Worm (Caenorhabditis elegans) whole organism, young adult: ENCODE data around the gene ZK418.2.

Experiments
- B0336.3 ChIP-seq: fragments of 200-800 bp; sonication (Bioruptor generic); IDR thresholded peaks from 2 replicates; pipeline ENCODE4 v1.3.6; 2022; ENCODE audit warnings: missing genetic modification characterization, missing compliant biosample characterization
- F22D6.2 ChIP-seq: sonication (generic microtip); optimal IDR thresholded peaks from 2 replicates; lab custom pipeline; 2016; ENCODE audit warnings: mild to moderate bottlenecking, missing genetic modification characterization, missing compliant biosample characterization
- F37B4.10 ChIP-seq: fragments of 200-800 bp; sonication (Bioruptor generic); IDR thresholded peaks from 2 replicates; pipeline ENCODE4 v1.3.6; 2022; ENCODE audit warnings: missing genetic modification characterization, missing compliant biosample characterization
- Y79H2A.3 ChIP-seq: fragments of 200-800 bp; sonication (Bioruptor generic); conservative IDR thresholded peaks from 2 replicates; pipeline ENCODE4 v1.3.6; 2022; ENCODE audit warnings: missing genetic modification reagents, missing genetic modification characterization, missing compliant biosample characterization
- ZK185.1 ChIP-seq: sonication (generic microtip); optimal IDR thresholded peaks from 2 replicates; lab custom pipeline; 2016; ENCODE audit warnings: mild to moderate bottlenecking, missing genetic modification characterization, missing compliant biosample characterization; ENCODE audit not compliant: poor library complexity, severe bottlenecking
- aptf-3 ChIP-seq: fragments of 200-800 bp; sonication (Bioruptor generic); IDR thresholded peaks from 2 replicates; pipeline ENCODE4 v1.3.6; 2022; ENCODE audit warnings: missing genetic modification characterization, missing compliant biosample characterization
- attf-5 ChIP-seq: fragments of 200-800 bp; sonication (Bioruptor generic); optimal IDR thresholded peaks from 2 replicates; lab custom pipeline; 2018; ENCODE audit warnings: mild to moderate bottlenecking, missing genetic modification characterization, missing compliant biosample characterization
- cebp-2 ChIP-seq: fragments of 200-800 bp; sonication (Bioruptor generic); IDR thresholded peaks from 2 replicates; pipeline ENCODE4 v1.3.6; 2022; ENCODE audit warnings: missing genetic modification characterization, missing compliant biosample characterization
- ceh-40 ChIP-seq: fragments of 200-800 bp; sonication (Bioruptor generic); IDR thresholded peaks from 2 replicates; pipeline ENCODE4 v1.3.6; 2022; ENCODE audit warnings: missing genetic modification characterization, missing compliant biosample characterization
- ceh-91 ChIP-seq: fragments of 200-800 bp; sonication (Bioruptor generic); IDR thresholded peaks from 2 replicates; pipeline ENCODE4 v1.3.6; 2022; ENCODE audit warnings: missing genetic modification reagents, missing genetic modification characterization, missing compliant biosample characterization
- dpl-1 ChIP-seq: fragments of 150-350 bp; optimal IDR thresholded peaks from 2 replicates; lab custom pipeline; 2014; ENCODE audit warnings: missing biosample characterization, missing genetic modification reagents, missing genetic modification characterization
- efl-1 ChIP-seq: fragments of 150-350 bp; optimal IDR thresholded peaks from 2 replicates; lab custom pipeline; 2014; ENCODE audit warnings: missing biosample characterization, missing genetic modification reagents, missing genetic modification characterization
- egl-18 ChIP-seq: fragments of 200-800 bp; sonication (Bioruptor generic); IDR thresholded peaks from 2 replicates; pipeline ENCODE4 v1.3.6; 2022; ENCODE audit warnings: missing genetic modification reagents, missing genetic modification characterization, missing compliant biosample characterization
- egrh-3 ChIP-seq: fragments of 200-800 bp; sonication (Bioruptor generic); IDR thresholded peaks from 2 replicates; pipeline ENCODE4 v1.3.6; 2022; ENCODE audit warnings: missing genetic modification reagents, missing genetic modification characterization, missing compliant biosample characterization
- hsf-1 ChIP-seq: fragments of 200-800 bp; sonication (Bioruptor generic); IDR thresholded peaks from 2 replicates; pipeline ENCODE4 v1.3.6; 2022; ENCODE audit warnings: missing genetic modification reagents, missing genetic modification characterization, missing compliant biosample characterization
- lag-1 ChIP-seq: fragments of 200-800 bp; sonication (Bioruptor generic); IDR thresholded peaks from 2 replicates; pipeline ENCODE4 v1.3.6; 2022; ENCODE audit warnings: missing genetic modification reagents, missing genetic modification characterization, missing compliant biosample characterization
- lin-35 ChIP-seq, 3 experiments: fragments of 150-350 bp in 2 of 3; sonication (generic microtip) in 1 of 3; optimal IDR thresholded peaks; 2 replicates each; lab custom pipeline; 2014 to 2018; ENCODE audit warnings: missing biosample characterization in 3 of 3, missing genetic modification characterization in 3 of 3, missing genetic modification reagents in 3 of 3
- lin-54 ChIP-seq: fragments of 200-800 bp; sonication (Bioruptor generic); optimal IDR thresholded peaks from 2 replicates; lab custom pipeline; 2018; ENCODE audit warnings: mild to moderate bottlenecking, missing genetic modification characterization, missing compliant biosample characterization
- madf-8 ChIP-seq: fragments of 200-800 bp; sonication (Bioruptor generic); conservative IDR thresholded peaks from 2 replicates; pipeline ENCODE4 v1.3.6; 2022; ENCODE audit warnings: missing genetic modification reagents, missing genetic modification characterization, missing compliant biosample characterization
- mcd-1 ChIP-seq: fragments of 200-800 bp; sonication (Bioruptor generic); IDR thresholded peaks from 2 replicates; pipeline ENCODE4 v1.3.6; 2022; ENCODE audit warnings: missing genetic modification reagents, missing genetic modification characterization, missing compliant biosample characterization
- nfya-2 ChIP-seq: fragments of 200-800 bp; sonication (Bioruptor generic); IDR thresholded peaks from 2 replicates; pipeline ENCODE4 v1.3.6; 2022; ENCODE audit warnings: missing genetic modification reagents, missing genetic modification characterization, missing compliant biosample characterization
- nhr-179 ChIP-seq: sonication (generic microtip); optimal IDR thresholded peaks from 2 replicates; lab custom pipeline; 2016; ENCODE audit warnings: mild to moderate bottlenecking, missing genetic modification characterization, missing compliant biosample characterization
- nhr-80 ChIP-seq: sonication (generic microtip); optimal IDR thresholded peaks from 2 replicates; lab custom pipeline; 2016; ENCODE audit warnings: missing genetic modification characterization, missing compliant biosample characterization
- snpc-4 ChIP-seq, 5 experiments: fragments of 150-350 bp in 1 of 5; sonication (generic microtip) in 4 of 5; optimal IDR thresholded peaks; 2 replicates each; lab custom pipeline; 2014 to 2018; ENCODE audit warnings: missing genetic modification characterization in 5 of 5, missing biosample characterization in 3 of 5, antibody characterized with exemption in 2 of 5, mild to moderate bottlenecking in 2 of 5, missing compliant biosample characterization in 2 of 5, missing genotype in 2 of 5, moderate library complexity in 2 of 5, missing genetic modification reagents in 1 of 5
- somi-1 ChIP-seq: fragments of 200-800 bp; sonication (Bioruptor generic); optimal IDR thresholded peaks from 2 replicates; lab custom pipeline; 2018; ENCODE audit warnings: mild to moderate bottlenecking, missing genetic modification characterization, missing compliant biosample characterization
- unc-62 ChIP-seq: fragments of 150-350 bp; optimal IDR thresholded peaks from 2 replicates; lab custom pipeline; 2014; ENCODE audit warnings: missing biosample characterization, missing genetic modification reagents, missing genetic modification characterization
- ztf-18 ChIP-seq: sonication (generic microtip); optimal IDR thresholded peaks from 2 replicates; lab custom pipeline; 2016; ENCODE audit warnings: missing genotype, mild to moderate bottlenecking, missing genetic modification characterization, missing compliant biosample characterization
- ztf-26 ChIP-seq: sonication (generic microtip); optimal IDR thresholded peaks from 2 replicates; lab custom pipeline; 2017; ENCODE audit warnings: missing genetic modification characterization, missing compliant biosample characterization
- ztf-6 ChIP-seq: fragments of 200-800 bp; sonication (Bioruptor generic); IDR thresholded peaks from 2 replicates; pipeline ENCODE4 v1.3.6; 2022; ENCODE audit warnings: missing genetic modification reagents, missing genetic modification characterization, missing compliant biosample characterization

The ZK418.2 gene

DNA sequence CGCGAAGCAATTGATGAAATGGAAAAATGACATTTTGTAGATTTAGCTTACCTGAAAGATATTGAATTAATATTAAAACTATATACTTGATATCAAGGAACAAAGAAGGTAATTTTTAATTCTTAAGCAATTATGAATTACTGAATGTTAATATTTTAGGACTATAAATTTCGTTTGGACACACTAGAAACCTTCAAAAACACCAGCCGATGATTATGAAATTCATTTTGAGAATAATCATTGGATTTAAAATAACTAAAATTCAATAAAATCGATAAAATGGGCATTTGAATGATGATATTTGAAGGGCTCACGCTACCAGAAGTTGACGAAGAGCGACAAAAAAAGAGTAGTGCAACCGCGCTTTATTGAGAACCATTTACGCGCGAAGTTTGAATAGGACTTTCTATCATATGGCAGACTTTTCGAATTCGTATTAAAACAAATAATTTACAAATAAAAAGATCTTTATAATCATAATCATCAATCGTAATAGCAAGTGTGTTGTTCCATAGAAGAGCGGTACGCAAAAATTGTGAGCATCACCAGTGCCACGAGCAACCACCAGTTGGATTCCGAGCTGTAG lies 17.2 kb upstream of the ZK418.2 start, which contains the start of gene ZK418.5:
TSS of gene ZK418.5 (minus strand) at position 51 of the 586 bp plus-strand sequence.
- TF ChIP-seq B0336.3 (no peak), mcd-1 (GFP tag; lab: Robert Waterston, UW) (peak; percentile 91), lin-54 (GFP tag; lab: Kevin White, UChicago) (peak; percentile 88), madf-8 (GFP tag; lab: Robert Waterston, UW) (no peak), dpl-1 (GFP tag; lab: Kevin White, UChicago) (peak; percentile 70), attf-5 (GFP tag; lab: Kevin White, UChicago) (peak; percentile 15), efl-1 (peak; percentile 77), lin-35 (GFP tag; optimal IDR thresholded peaks at IDR 0.05; lab: Kevin White, UChicago) (peak; percentile 8 to 86 (median 49))

DNA sequence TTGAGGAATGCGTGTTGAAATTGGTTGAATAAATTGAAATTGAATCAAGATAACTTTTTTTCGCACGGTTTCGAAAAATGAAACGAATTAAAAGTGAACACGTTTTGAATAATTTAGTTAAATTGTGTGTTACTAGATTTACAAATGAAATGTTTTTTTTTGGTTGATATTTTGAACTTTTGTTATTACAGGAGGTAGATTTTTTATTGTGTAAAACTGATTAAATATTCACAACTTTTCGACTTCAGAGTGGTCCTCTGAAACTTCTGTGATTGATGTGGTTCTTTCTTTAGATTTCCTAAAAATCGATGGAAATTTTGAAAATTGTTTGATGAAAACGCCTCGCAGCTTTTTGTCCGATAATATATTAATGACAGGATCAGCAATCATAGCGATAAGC lies 14.8 kb upstream of the ZK418.2 start, which contains the start of gene ZK418.13:
TSS of gene ZK418.13 (minus strand) at position 101 of the 400 bp plus-strand sequence.
- no peak for TF ChIP-seq ceh-40
- TF ChIP-seq Y79H2A.3, result no peak
- TF ChIP-seq lin-54 (GFP tag; lab: Kevin White, UChicago), result no peak
- no peak for TF ChIP-seq hsf-1 (GFP tag; lab: Robert Waterston, UW)
- TF ChIP-seq, all 124 proteins: peak for 0

DNA sequence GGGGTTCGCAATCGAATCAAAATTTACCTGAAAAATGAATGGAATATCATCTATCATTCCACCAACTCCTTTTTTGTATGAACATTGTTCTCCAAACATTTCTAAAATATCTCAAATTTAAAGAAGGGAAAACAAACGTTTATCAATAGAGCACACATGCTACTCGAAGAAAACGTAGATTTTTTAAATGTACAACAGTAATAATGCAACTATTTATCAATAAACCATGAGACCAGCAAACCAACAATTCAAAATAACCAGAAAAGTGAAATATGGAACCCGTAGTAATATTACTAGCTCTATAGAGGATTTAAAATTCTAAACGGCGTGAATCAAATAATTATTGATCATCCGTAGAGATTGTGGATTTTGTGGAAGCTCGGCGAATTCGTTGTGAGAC lies 12.4 kb upstream of the ZK418.2 start, which contains the start of gene ZK418.6:
TSS of gene ZK418.6 (minus strand) at position 101 of the 400 bp plus-strand sequence.
- TF ChIP-seq madf-8 (GFP tag; lab: Robert Waterston, UW) (no peak), cebp-2 (GFP tag; lab: Robert Waterston, UW) (no peak), nhr-179 (tag; lab: Kevin White, UChicago) (no peak), somi-1 (GFP tag; lab: Kevin White, UChicago) (no peak), F22D6.2 (tag; lab: Kevin White, UChicago) (no peak), B0336.3 (no peak), egrh-3 (GFP tag; lab: Robert Waterston, UW) (no peak), lin-54 (GFP tag; lab: Kevin White, UChicago) (no peak), lag-1 (GFP tag; lab: Robert Waterston, UW) (no peak), ztf-18 (no peak), ztf-6 (no peak), F37B4.10 (no peak)

DNA sequence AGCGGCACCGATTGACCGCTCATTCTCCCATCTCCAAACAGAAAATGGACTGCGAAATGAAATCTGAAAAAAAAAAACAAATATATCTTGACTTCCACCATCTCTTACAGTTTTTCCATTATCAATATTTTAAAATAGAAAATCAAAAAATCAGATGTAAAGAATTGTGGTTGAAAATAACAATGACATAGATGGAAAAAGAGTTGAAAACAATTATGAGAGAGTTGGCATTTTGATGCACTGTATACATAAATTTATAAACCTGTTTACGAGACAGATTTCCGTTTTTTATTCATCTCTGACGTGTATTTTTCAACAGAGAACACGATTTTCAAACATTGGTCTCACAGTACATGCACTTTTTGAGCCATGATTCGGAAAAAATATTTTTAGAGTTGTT lies 10.5 kb upstream of the ZK418.2 start, which contains the start of gene ZK418.7:
TSS of gene ZK418.7 (minus strand) at position 101 of the 400 bp plus-strand sequence.
- no peak for TF ChIP-seq egl-18 (GFP tag; lab: Robert Waterston, UW)
- TF ChIP-seq, all 124 proteins: peak for 0

DNA sequence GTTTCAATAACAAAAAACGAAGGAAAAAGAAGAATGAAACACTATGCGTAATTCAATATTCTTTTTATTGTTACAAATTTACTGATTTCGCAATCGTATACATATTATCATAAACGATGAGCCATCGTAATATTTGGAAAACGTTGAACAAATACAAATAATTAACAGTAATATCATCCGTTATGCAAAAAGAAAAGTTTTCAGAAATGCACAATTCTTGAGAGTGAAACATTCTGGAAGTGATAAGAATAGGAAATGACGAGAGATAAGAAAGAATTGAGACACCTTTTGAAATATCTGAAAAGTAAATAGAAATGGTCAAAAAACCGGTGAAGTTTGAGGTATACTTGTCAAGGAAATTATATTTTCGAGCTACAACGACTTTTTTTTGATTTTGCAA lies 9.7 kb upstream of the ZK418.2 start:
- TF ChIP-seq nfya-2 (GFP tag; lab: Robert Waterston, UW), result no peak
- peak; percentile 41 for TF ChIP-seq nhr-80 (tag; lab: Kevin White, UChicago)
- peak; percentile 1 for TF ChIP-seq unc-62 (GFP tag; lab: Kevin White, UChicago)

DNA sequence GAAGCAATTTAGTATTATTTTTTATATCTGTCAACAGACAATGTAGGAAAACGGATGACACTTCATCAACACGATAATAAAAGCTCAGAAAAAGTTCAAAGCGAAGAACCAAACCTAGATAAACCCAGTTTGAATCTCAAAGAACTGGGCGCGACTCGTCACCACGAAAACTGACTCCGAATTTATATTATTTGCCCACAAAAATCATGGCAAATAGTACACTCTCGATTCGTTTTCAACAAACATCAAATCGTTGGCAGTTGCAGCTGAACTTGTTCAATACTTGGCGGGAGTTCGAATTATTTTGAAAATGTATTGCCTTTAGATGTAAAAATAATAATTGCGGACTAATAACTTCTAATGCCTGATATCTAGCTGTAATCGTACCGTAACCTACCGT lies 8.0 kb upstream of the ZK418.2 start:
- TF ChIP-seq ceh-91 (GFP tag; lab: Robert Waterston, UW), result no peak
- TF ChIP-seq nfya-2 (GFP tag; lab: Robert Waterston, UW), result no peak
- TF ChIP-seq snpc-4 (GFP tag; optimal IDR thresholded peaks at IDR 0.05; lab: Kevin White, UChicago), result no peak
- no peak for TF ChIP-seq snpc-4 (tag; optimal IDR thresholded peaks at IDR 0.05; lab: Kevin White, UChicago)
- no peak for TF ChIP-seq ZK185.1 (tag; lab: Kevin White, UChicago)
- TF ChIP-seq ztf-26 (tag; lab: Kevin White, UChicago), result no peak
- no peak for TF ChIP-seq aptf-3 (GFP tag; lab: Robert Waterston, UW)
